Worm (Caenorhabditis elegans) whole organism, L1 larva: ENCODE data around the gene F21D5.9.

Source experiments
- ceh-82 ChIP-seq, 3 experiments: fragments of 150-350 bp in 1 of 3; sonication (generic microtip) in 2 of 3; optimal IDR thresholded peaks; 2 replicates each; lab custom pipeline; 2014 to 2017; ENCODE audit warnings: missing biosample characterization in 3 of 3, missing genetic modification characterization in 3 of 3
- ceh-88 ChIP-seq: fragments of 200-800 bp; sonication (Bioruptor generic); IDR thresholded peaks from 2 replicates; pipeline ENCODE4 v1.3.6; 2022; ENCODE audit warnings: missing genetic modification characterization, missing compliant biosample characterization
- ceh-90 ChIP-seq: sonication (generic microtip); optimal IDR thresholded peaks from 2 replicates; lab custom pipeline; 2016; ENCODE audit warnings: missing genetic modification characterization, missing compliant biosample characterization
- grh-1 ChIP-seq: fragments of 200-800 bp; sonication (Bioruptor generic); IDR thresholded peaks from 2 replicates; pipeline ENCODE4 v1.3.6; 2022; ENCODE audit warnings: missing genetic modification reagents, missing genetic modification characterization, missing compliant biosample characterization
- lin-13 ChIP-seq: fragments of 150-350 bp; optimal IDR thresholded peaks from 2 replicates; lab custom pipeline; 2014; ENCODE audit warnings: missing biosample characterization, missing genetic modification reagents, missing genetic modification characterization
- lin-15B ChIP-seq: fragments of 150-350 bp; sonication (generic microtip); optimal IDR thresholded peaks from 3 replicates; lab custom pipeline; 2014; ENCODE audit warnings: missing biosample characterization, missing genetic modification characterization
- unc-62 ChIP-seq: fragments of 150-350 bp; optimal IDR thresholded peaks from 2 replicates; lab custom pipeline; 2014; ENCODE audit warnings: missing biosample characterization, missing genetic modification reagents, missing genetic modification characterization

ce11 chrIV:8722801-8723200 is 1.0 kb upstream of the F21D5.9 start:
- TF ChIP-seq unc-62 (GFP tag; lab: Kevin White, UChicago) (no peak), ceh-82 (tag; optimal IDR thresholded peaks at IDR 0.05; lab: Kevin White, UChicago) (no peak), lin-15B (tag; lab: Kevin White, UChicago) (no peak), grh-1 (no peak), ceh-88 (GFP tag; lab: Robert Waterston, UW) (no peak), ceh-90 (tag; lab: Kevin White, UChicago) (no peak), lin-13 (no peak)
